Fruit fly (Drosophila melanogaster): ENCODE results near the gene Amun.

DNA sequence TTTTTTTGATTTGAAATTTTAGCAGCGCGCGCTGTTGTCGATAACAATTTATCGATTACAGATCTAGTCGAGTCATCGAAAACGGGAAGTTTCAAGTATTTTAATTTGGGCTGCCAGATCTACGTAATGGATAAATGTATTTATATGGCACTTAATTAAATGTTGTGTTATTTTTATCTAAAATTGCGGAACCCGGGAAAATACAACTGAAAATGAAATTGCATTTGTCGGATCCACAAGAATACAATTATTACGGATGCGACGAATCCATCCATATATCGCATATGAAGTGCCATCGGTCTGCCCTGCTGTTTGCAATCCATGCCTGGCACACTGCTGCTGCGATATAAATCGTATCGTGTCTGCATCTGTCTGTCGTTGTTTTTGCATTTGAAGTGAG lies 4.8 kb upstream of the Amun start, which contains the start of gene Tango10:
- TF ChIP-seq GATAd (GFP tag; optimal IDR thresholded peaks at IDR 0.05) (no peak), pan (optimal IDR thresholded peaks at IDR 0.05) (no peak), Myc (optimal IDR thresholded peaks at IDR 0.05) (no peak), lola (GFP tag; optimal IDR thresholded peaks at IDR 0.05) (no peak), Mio (GFP tag; optimal IDR thresholded peaks at IDR 0.05) (no peak), Hr78 (GFP tag; optimal IDR thresholded peaks at IDR 0.05) (no peak), br (GFP tag; optimal IDR thresholded peaks at IDR 0.05) (peak; percentile 25), jim (GFP tag; optimal IDR thresholded peaks at IDR 0.05) (no peak), usp (GFP tag; optimal IDR thresholded peaks at IDR 0.05) (no peak), psq (GFP tag; optimal IDR thresholded peaks at IDR 0.05) (peak; percentile 51), h (GFP tag; optimal IDR thresholded peaks at IDR 0.05) (peak; percentile 67), Dfd (GFP tag; optimal IDR thresholded peaks at IDR 0.05) (no peak), Vsx2 (GFP tag; optimal IDR thresholded peaks at IDR 0.05; ENCODE audit: partially characterized antibody) (peak; percentile 98)

Data from whole organism, wandering third instar larva.